Fruit fly (Drosophila melanogaster) whole organism, wandering third instar larva: ENCODE measurements around the gene CG4133.
"Not testable (repeated sequence)": the region's sequence is repeated elsewhere in the genome, so short reads cannot be mapped to it uniquely, and the experiment has no call there.

ENCODE experiments used
- HLH106 ChIP-seq: fragments of 200-800 bp; optimal IDR thresholded peaks from 3 replicates; lab custom pipeline; 2019; ENCODE audit warnings: missing biosample characterization, mild to moderate bottlenecking, missing genetic modification characterization, moderate library complexity
- Hr78 ChIP-seq: fragments of >200 bp; optimal IDR thresholded peaks from 2 replicates; lab custom pipeline; 2017; ENCODE audit warnings: missing biosample characterization, missing genetic modification characterization
- Hr83 ChIP-seq: fragments of 200-300 bp; sonication (Bioruptor generic); optimal IDR thresholded peaks from 2 replicates; lab custom pipeline; 2016; ENCODE audit warnings: missing biosample characterization, mild to moderate bottlenecking, missing genetic modification characterization, moderate library complexity; ENCODE audit not compliant: poor library complexity, severe bottlenecking
- brk ChIP-seq: fragments of 200-800 bp; sonication (Bioruptor generic); optimal IDR thresholded peaks from 2 replicates; lab custom pipeline; 2016; ENCODE audit warnings: missing biosample characterization, mild to moderate bottlenecking, missing genetic modification characterization
- dsf ChIP-seq: sonication (Bioruptor generic); optimal IDR thresholded peaks from 2 replicates; lab custom pipeline; 2016; ENCODE audit warnings: missing biosample characterization, missing genetic modification characterization, borderline replicate concordance
- foxo ChIP-seq, 2 experiments: fragments of 200-800 bp; sonication (Bioruptor generic); optimal IDR thresholded peaks; 2 replicates in 1 of 2; 3 replicates in 1 of 2; lab custom pipeline; 2016 to 2017; ENCODE audit warnings: missing biosample characterization in 2 of 2, missing genetic modification characterization in 2 of 2
- fru ChIP-seq: fragments of 200-800 bp; sonication (Bioruptor generic); optimal IDR thresholded peaks from 3 replicates; lab custom pipeline; 2016; ENCODE audit warnings: missing biosample characterization, mild to moderate bottlenecking, missing genetic modification characterization
- lola ChIP-seq: fragments of >200 bp; optimal IDR thresholded peaks from 2 replicates; lab custom pipeline; 2017; ENCODE audit warnings: missing biosample characterization, missing genetic modification characterization
- psq ChIP-seq: fragments of 200-800 bp; sonication (Bioruptor generic); optimal IDR thresholded peaks from 3 replicates; lab custom pipeline; 2017; ENCODE audit warnings: missing biosample characterization, mild to moderate bottlenecking, missing genetic modification characterization, moderate library complexity

dm6 chr2L:455274-455673, at the start of gene CG4133:
- not testable (repeated sequence) for TF ChIP-seq Hr78 (GFP tag; lab: Kevin White, UChicago); HLH106 (tag; lab: Kevin White, UChicago); Hr83 (GFP tag; lab: Kevin White, UChicago); dsf (GFP tag; lab: Kevin White, UChicago); lola (GFP tag; lab: Kevin White, UChicago); brk (GFP tag; lab: Kevin White, UChicago); psq; foxo (GFP tag; optimal IDR thresholded peaks at IDR 0.05; lab: Kevin White, UChicago); fru (GFP tag; lab: Kevin White, UChicago)
